Fruit fly (Drosophila melanogaster) Kc167 (cell line): ENCODE measurements around the gene CG9926.

Source experiments
- Myc ChIP-seq: fragments of >200 bp; optimal IDR thresholded peaks from 2 replicates; lab custom pipeline; 2017; ENCODE audit warnings: missing external identifiers
- Sin3A ChIP-seq: fragments of >200 bp; optimal IDR thresholded peaks from 2 replicates; lab custom pipeline; 2018; ENCODE audit warnings: missing external identifiers
- h ChIP-seq: fragments of >200 bp; optimal IDR thresholded peaks from 3 replicates; lab custom pipeline; 2018; ENCODE audit warnings: missing external identifiers
- insv ChIP-seq: fragments of >200 bp; optimal IDR thresholded peaks from 3 replicates; lab custom pipeline; 2018; ENCODE audit warnings: missing external identifiers
- psq ChIP-seq: fragments of >200 bp; optimal IDR thresholded peaks from 2 replicates; lab custom pipeline; 2017; ENCODE audit warnings: missing external identifiers
- ttk ChIP-seq: sonication (Bioruptor generic); optimal IDR thresholded peaks from 2 replicates; lab custom pipeline; 2017; ENCODE audit warnings: missing external identifiers

- no peak for TF ChIP-seq Myc
- no peak for TF ChIP-seq h (lab: Kevin White, UChicago)
- no peak for TF ChIP-seq psq (lab: Kevin White, UChicago)
- TF ChIP-seq ttk (lab: Kevin White, UChicago), result no peak
- TF ChIP-seq Sin3A (lab: Kevin White, UChicago), result no peak
- no peak for TF ChIP-seq insv (lab: Kevin White, UChicago)
These were observed 5.9 kb upstream of the CG9926 start for dm6 chr3R:13956809-13957351.
